Fruit fly (Drosophila melanogaster) whole organism, pupa: ENCODE measurements around the gene Idua.

Experiments used
- CG10348 ChIP-seq: fragments of 200-800 bp; sonication (Bioruptor generic); IDR thresholded peaks from 2 replicates; pipeline ENCODE4 v1.3.6; 2022; ENCODE audit warnings: missing biosample characterization, missing genetic modification characterization
- CG12605 ChIP-seq: fragments of 200-800 bp; sonication (Bioruptor generic); IDR thresholded peaks from 2 replicates; pipeline ENCODE4 v1.3.6; 2022; ENCODE audit warnings: missing biosample characterization, missing genetic modification characterization
- CG13204 ChIP-seq: fragments of 200-800 bp; sonication (Bioruptor generic); optimal IDR thresholded peaks from 2 replicates; lab custom pipeline; 2018; ENCODE audit warnings: missing biosample characterization, mild to moderate bottlenecking, missing genetic modification characterization, moderate library complexity
- CG14655 ChIP-seq: fragments of 200-800 bp; sonication (Bioruptor generic); optimal IDR thresholded peaks from 3 replicates; lab custom pipeline; 2017; ENCODE audit warnings: mild to moderate bottlenecking, missing biosample characterization, missing genetic modification reagents, missing genetic modification characterization
- CG15710 ChIP-seq: fragments of 200-800 bp; sonication (Bioruptor generic); optimal IDR thresholded peaks from 2 replicates; lab custom pipeline; 2018; ENCODE audit warnings: missing biosample characterization, mild to moderate bottlenecking, missing genetic modification characterization, moderate library complexity
- CG17806 ChIP-seq: fragments of 200-800 bp; sonication (Bioruptor generic); optimal IDR thresholded peaks from 2 replicates; lab custom pipeline; 2018; ENCODE audit warnings: missing biosample characterization, mild to moderate bottlenecking, missing genetic modification characterization, moderate library complexity
- CG32121 ChIP-seq: fragments of 200-800 bp; sonication (Bioruptor generic); IDR thresholded peaks from 2 replicates; pipeline ENCODE4 v1.3.6; 2022; ENCODE audit warnings: missing biosample characterization, missing genetic modification characterization
- CG34367 ChIP-seq: fragments of 200-800 bp; sonication (Bioruptor generic); optimal IDR thresholded peaks from 2 replicates; lab custom pipeline; 2018; ENCODE audit warnings: missing biosample characterization, mild to moderate bottlenecking, missing genetic modification characterization
- CG4496 ChIP-seq: fragments of 200-800 bp; sonication (Bioruptor generic); IDR thresholded peaks from 3 replicates; pipeline ENCODE4 v1.3.6; 2022; ENCODE audit warnings: missing biosample characterization, missing genetic modification characterization
- CG8159 ChIP-seq: fragments of 200-800 bp; sonication (Bioruptor generic); optimal IDR thresholded peaks from 3 replicates; lab custom pipeline; 2018; ENCODE audit warnings: missing biosample characterization, mild to moderate bottlenecking, missing genetic modification characterization, moderate library complexity
- CG8301 ChIP-seq: fragments of 200-800 bp; sonication (Bioruptor generic); optimal IDR thresholded peaks from 2 replicates; lab custom pipeline; 2018; ENCODE audit warnings: missing biosample characterization, mild to moderate bottlenecking, missing genetic modification characterization
- CG9948 ChIP-seq: fragments of 200-800 bp; sonication (Bioruptor generic); optimal IDR thresholded peaks from 2 replicates; lab custom pipeline; 2018; ENCODE audit warnings: missing biosample characterization, mild to moderate bottlenecking, missing genetic modification characterization, moderate library complexity
- D1 ChIP-seq: fragments of 200-800 bp; sonication (Bioruptor generic); optimal IDR thresholded peaks from 2 replicates; lab custom pipeline; 2018; ENCODE audit warnings: missing biosample characterization, mild to moderate bottlenecking, missing genetic modification characterization, moderate library complexity
- EcR ChIP-seq: fragments of 200-800 bp; sonication (Bioruptor generic); optimal IDR thresholded peaks from 3 replicates; lab custom pipeline; 2019; ENCODE audit warnings: missing biosample characterization, missing genetic modification characterization, mild to moderate bottlenecking, moderate library complexity, missing genetic modification reagents
- Ets98B ChIP-seq: fragments of 200-800 bp; sonication (Bioruptor generic); IDR thresholded peaks from 2 replicates; pipeline ENCODE4 v1.3.6; 2022; ENCODE audit warnings: missing biosample characterization, missing genetic modification characterization
- Pif1A ChIP-seq: fragments of 200-800 bp; sonication (Bioruptor generic); optimal IDR thresholded peaks from 3 replicates; lab custom pipeline; 2016; ENCODE audit warnings: missing biosample characterization, missing genetic modification characterization
- Pif1B ChIP-seq: fragments of 200-800 bp; sonication (Bioruptor generic); optimal IDR thresholded peaks from 3 replicates; lab custom pipeline; 2016; ENCODE audit warnings: missing biosample characterization, missing genetic modification characterization
- Snoo ChIP-seq: fragments of 200-800 bp; sonication (Bioruptor generic); optimal IDR thresholded peaks from 3 replicates; lab custom pipeline; 2017; ENCODE audit warnings: missing biosample characterization, mild to moderate bottlenecking, missing genetic modification characterization, inconsistent platforms
- fd96Ca ChIP-seq: fragments of 200-800 bp; sonication (Bioruptor generic); IDR thresholded peaks from 3 replicates; pipeline ENCODE4 v1.3.6; 2022; ENCODE audit warnings: missing biosample characterization, missing genetic modification characterization
- gl ChIP-seq: fragments of 200-800 bp; sonication (Bioruptor generic); optimal IDR thresholded peaks from 2 replicates; lab custom pipeline; 2018; ENCODE audit warnings: missing biosample characterization, mild to moderate bottlenecking, missing genetic modification characterization
- rn ChIP-seq: fragments of 200-800 bp; sonication (Bioruptor generic); IDR thresholded peaks from 2 replicates; pipeline ENCODE4 v1.3.6; 2022; ENCODE audit warnings: missing biosample characterization, missing genetic modification characterization

Gene Idua

DNA sequence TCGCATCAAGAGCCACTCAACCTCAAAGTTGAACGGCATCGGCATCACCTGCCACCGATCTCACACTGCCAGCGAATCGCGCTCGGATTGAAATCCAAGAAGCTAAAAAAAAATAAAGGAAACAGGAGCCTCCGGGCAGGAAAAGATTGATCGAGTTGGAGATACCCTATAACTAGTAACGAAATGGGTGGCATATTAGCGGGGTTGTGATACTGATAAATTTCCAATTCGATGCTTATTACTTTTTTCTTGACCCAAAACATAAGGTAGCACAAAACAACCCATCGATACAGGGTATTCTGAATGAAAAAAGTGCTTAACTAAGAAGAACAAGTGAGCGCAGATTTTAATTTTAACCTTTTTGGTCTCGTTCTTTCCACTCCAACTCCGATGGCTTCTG lies 40.6 kb downstream of the Idua start:
- TF ChIP-seq CG10348 (GFP tag; lab: Robert Waterston, UW): no peak
- peak; percentile 57 for TF ChIP-seq gl (tag; lab: Kevin White, UChicago)
- peak; percentile 71 for TF ChIP-seq Pif1B
- TF ChIP-seq CG17806 (tag; lab: Kevin White, UChicago): peak; percentile 81
- TF ChIP-seq CG8301: peak; percentile 67
- TF ChIP-seq Ets98B: no peak
- peak; percentile 76 for TF ChIP-seq CG14655 (GFP tag; lab: Kevin White, UChicago)
- TF ChIP-seq CG34367 (tag; lab: Kevin White, UChicago): peak; percentile 75
- no peak for TF ChIP-seq rn (GFP tag; lab: Robert Waterston, UW)
- TF ChIP-seq Pif1A (GFP tag; lab: Kevin White, UChicago): peak; percentile 82
- peak; percentile 68; the same call in 2 of the 3 replicates for TF ChIP-seq CG4496 (GFP tag; lab: Robert Waterston, UW)
- peak; percentile 35 for TF ChIP-seq D1 (tag; lab: Kevin White, UChicago)
- peak; percentile 78 for TF ChIP-seq CG8159
- TF ChIP-seq CG15710 (tag; lab: Kevin White, UChicago): peak; percentile 78
- TF ChIP-seq EcR (GFP tag; lab: Kevin White, UChicago): peak; percentile 63
- peak; percentile 23 for TF ChIP-seq Snoo (tag; lab: Kevin White, UChicago)
- peak; percentile 23 for TF ChIP-seq CG13204 (GFP tag; lab: Kevin White, UChicago)
- peak; percentile 79 for TF ChIP-seq CG9948 (tag; lab: Kevin White, UChicago)
- no peak for TF ChIP-seq CG12605 (GFP tag; lab: Robert Waterston, UW)
- TF ChIP-seq CG32121 (GFP tag; lab: Robert Waterston, UW): no peak
- peak; percentile 61; the same call in 2 of the 3 replicates for TF ChIP-seq fd96Ca

dm6 chr2L:11070862-11071261 lies 42.0 kb downstream of the Idua start, which contains the start of gene CG14915:
TSS of gene CG14915 (plus strand) at chr2L:11071027.
- no peak for TF ChIP-seq Pif1A (GFP tag; lab: Kevin White, UChicago)
- TF ChIP-seq D1 (tag; lab: Kevin White, UChicago): no peak
- no peak for TF ChIP-seq CG8159
- no peak for TF ChIP-seq CG15710 (tag; lab: Kevin White, UChicago)
- no peak for TF ChIP-seq CG32121 (GFP tag; lab: Robert Waterston, UW)

DNA sequence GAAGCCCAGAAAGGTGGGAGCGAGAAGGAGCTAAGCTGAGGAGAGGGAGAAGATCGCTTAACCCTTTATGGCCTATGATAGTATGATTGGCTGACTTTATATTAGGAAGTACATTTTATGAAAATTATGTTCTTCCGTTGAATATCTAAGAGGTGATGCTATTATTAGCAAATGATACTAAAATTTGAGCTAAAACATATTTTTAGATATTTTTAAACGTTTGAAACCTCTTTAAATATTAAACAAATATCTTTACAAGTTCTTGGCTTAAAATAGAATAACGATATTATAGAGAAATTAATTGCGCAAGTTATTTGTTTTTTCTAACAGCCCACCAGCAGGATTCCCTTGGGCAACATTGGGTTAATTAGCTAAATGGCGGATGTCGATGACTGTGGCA lies 43.4 kb downstream of the Idua start:
- TF ChIP-seq CG9948 (tag; lab: Kevin White, UChicago): peak; percentile 86
- no peak for TF ChIP-seq fd96Ca
- peak; percentile 85 for TF ChIP-seq CG8159
- peak; percentile 80 for TF ChIP-seq CG15710 (tag; lab: Kevin White, UChicago)
- no peak for TF ChIP-seq CG4496 (GFP tag; lab: Robert Waterston, UW)
- no peak for TF ChIP-seq CG13204 (GFP tag; lab: Kevin White, UChicago)
- no peak for TF ChIP-seq CG10348 (GFP tag; lab: Robert Waterston, UW)
- peak; percentile 32 for TF ChIP-seq Pif1B
- peak; percentile 77 for TF ChIP-seq CG34367 (tag; lab: Kevin White, UChicago)
- TF ChIP-seq CG12605 (GFP tag; lab: Robert Waterston, UW): no peak
- TF ChIP-seq rn (GFP tag; lab: Robert Waterston, UW): no peak
- TF ChIP-seq gl (tag; lab: Kevin White, UChicago): peak; percentile 42
- no peak for TF ChIP-seq Snoo (tag; lab: Kevin White, UChicago)
- TF ChIP-seq CG14655 (GFP tag; lab: Kevin White, UChicago): peak; percentile 88
- TF ChIP-seq EcR (GFP tag; lab: Kevin White, UChicago): no peak
- TF ChIP-seq Pif1A (GFP tag; lab: Kevin White, UChicago): peak; percentile 62
- peak; percentile 77 for TF ChIP-seq CG17806 (tag; lab: Kevin White, UChicago)
- TF ChIP-seq Ets98B: no peak
- TF ChIP-seq CG8301: peak; percentile 76
- peak; percentile 55 for TF ChIP-seq D1 (tag; lab: Kevin White, UChicago)
- TF ChIP-seq CG32121 (GFP tag; lab: Robert Waterston, UW): no peak

dm6 chr2L:11068907-11069306 lies 44.0 kb downstream of the Idua start:
- no peak for TF ChIP-seq CG15710 (tag; lab: Kevin White, UChicago)
- TF ChIP-seq CG13204 (GFP tag; lab: Kevin White, UChicago): peak; percentile 65
- TF ChIP-seq CG8301: no peak
- TF ChIP-seq CG14655 (GFP tag; lab: Kevin White, UChicago): no peak
- TF ChIP-seq CG12605 (GFP tag; lab: Robert Waterston, UW): no peak
- TF ChIP-seq fd96Ca: 0 out of 3 replicates have a peak, but pooled peaks have one; percentile 5
- TF ChIP-seq CG34367 (tag; lab: Kevin White, UChicago): no peak
- peak; percentile 37 for TF ChIP-seq EcR (GFP tag; lab: Kevin White, UChicago)

- peak; percentile 33 for TF ChIP-seq D1 (tag; lab: Kevin White, UChicago)
- TF ChIP-seq fd96Ca: no peak
- TF ChIP-seq CG34367 (tag; lab: Kevin White, UChicago): peak; percentile 32
- TF ChIP-seq CG13204 (GFP tag; lab: Kevin White, UChicago): no peak
- TF ChIP-seq CG4496 (GFP tag; lab: Robert Waterston, UW): no peak
- TF ChIP-seq CG10348 (GFP tag; lab: Robert Waterston, UW): no peak
- TF ChIP-seq CG17806 (tag; lab: Kevin White, UChicago): peak; percentile 59
- no peak for TF ChIP-seq Snoo (tag; lab: Kevin White, UChicago)
- TF ChIP-seq Pif1B: no peak
- peak; percentile 46 for TF ChIP-seq CG14655 (GFP tag; lab: Kevin White, UChicago)
- peak; percentile 59 for TF ChIP-seq CG15710 (tag; lab: Kevin White, UChicago)
- peak; percentile 67 for TF ChIP-seq CG8159
- no peak for TF ChIP-seq CG32121 (GFP tag; lab: Robert Waterston, UW)
- TF ChIP-seq Pif1A (GFP tag; lab: Kevin White, UChicago): no peak
- TF ChIP-seq gl (tag; lab: Kevin White, UChicago): no peak
- no peak for TF ChIP-seq rn (GFP tag; lab: Robert Waterston, UW)
- TF ChIP-seq CG9948 (tag; lab: Kevin White, UChicago): peak; percentile 43
- TF ChIP-seq CG12605 (GFP tag; lab: Robert Waterston, UW): peak; percentile 23; the same call in 1 of the 2 replicates
- peak; percentile 37 for TF ChIP-seq CG8301
- no peak for TF ChIP-seq EcR (GFP tag; lab: Kevin White, UChicago)
- no peak for TF ChIP-seq Ets98B
- TF ChIP-seq, all 21 proteins: peak for 9
Measured at dm6 chr2L:11068441-11068840, 44.4 kb downstream of the Idua start.
